4 worm cellular contexts compared by ENCODE assay signal in genomic region chrX:3976755-3977154, ce11.
TF ChIP-seq lines count a peak whose summit lies in the region.

No protein-coding gene starts in this region.

TF ChIP-seq in whole organism, L3 larva, 47 proteins besides CTCF, POLR2A, EP300 and RAD21:
- TF ChIP-seq lin-39 (tag; optimal IDR thresholded peaks at IDR 0.05; lab: Kevin White, UChicago) (peak; percentile 8), unc-62 (GFP tag; optimal IDR thresholded peaks at IDR 0.05; lab: Kevin White, UChicago) (no peak), ztf-4 (tag; optimal IDR thresholded peaks at IDR 0.05; lab: Kevin White, UChicago) (no peak)

TF ChIP-seq in whole organism, L4 larva, 104 proteins besides CTCF, POLR2A, EP300 and RAD21:
- TF ChIP-seq aha-1 (tag; lab: Kevin White, UChicago) (peak; percentile 20), unc-62 (GFP tag; optimal IDR thresholded peaks at IDR 0.05 in 1 of 2; lab: Kevin White, UChicago) (peak in 1 of 2 experiments; percentile 11), unc-62 (tag; optimal IDR thresholded peaks at IDR 0.05; lab: Kevin White, UChicago) (no peak), nhr-48 (tag; optimal IDR thresholded peaks at IDR 0.05; lab: Kevin White, UChicago) (no peak), egl-27 (tag; optimal IDR thresholded peaks at IDR 0.05; lab: Kevin White, UChicago) (no peak), fkh-10 (GFP tag; optimal IDR thresholded peaks at IDR 0.05; lab: Kevin White, UChicago) (no peak), unc-130 (GFP tag; optimal IDR thresholded peaks at IDR 0.05; lab: Kevin White, UChicago) (no peak)

TF ChIP-seq in whole organism, late embryonic, 69 proteins besides CTCF, POLR2A, EP300 and RAD21:
- TF ChIP-seq unc-55 (GFP tag; optimal IDR thresholded peaks at IDR 0.05; lab: Kevin White, UChicago) (peak; percentile 54), K09A11.1 (tag; optimal IDR thresholded peaks at IDR 0.05; lab: Kevin White, UChicago; ENCODE audit: insufficient read depth) (no peak)

TF ChIP-seq in whole organism, mixed stage, embryonic, 35 proteins besides CTCF, POLR2A, EP300 and RAD21:
- peak; percentile 77 for TF ChIP-seq unc-62 (GFP tag; optimal IDR thresholded peaks at IDR 0.05; lab: Kevin White, UChicago)
- TF ChIP-seq hlh-1 (tag; optimal IDR thresholded peaks at IDR 0.05; lab: Kevin White, UChicago), result peak; percentile 81
- TF ChIP-seq unc-39 (tag; optimal IDR thresholded peaks at IDR 0.05; lab: Kevin White, UChicago), result no peak
TF ChIP-seq in whole organism, mixed stage, embryonic: peak in this region for 2.
